Worm (Caenorhabditis elegans) whole organism, L2 larva: Measurements from ENCODE around the gene bbln-1.

Experiments
- C34F6.9 ChIP-seq: fragments of 150-350 bp; optimal IDR thresholded peaks from 2 replicates; lab custom pipeline; 2014; ENCODE audit warnings: missing biosample characterization, missing genetic modification characterization
- F13H6.1 ChIP-seq: sonication (generic microtip); optimal IDR thresholded peaks from 2 replicates; lab custom pipeline; 2016; ENCODE audit warnings: missing genetic modification characterization, missing compliant biosample characterization
- R02D3.7 ChIP-seq: fragments of 150-350 bp; optimal IDR thresholded peaks from 2 replicates; lab custom pipeline; 2014; ENCODE audit warnings: missing biosample characterization, missing genetic modification characterization
- Y55F3AM.14 ChIP-seq: fragments of 200-800 bp; sonication (Bioruptor generic); optimal IDR thresholded peaks from 2 replicates; lab custom pipeline; 2018; ENCODE audit warnings: mild to moderate bottlenecking, missing genetic modification characterization, missing compliant biosample characterization
- ZK546.5 ChIP-seq: sonication (generic microtip); optimal IDR thresholded peaks from 2 replicates; lab custom pipeline; 2017; ENCODE audit warnings: missing biosample characterization, missing genetic modification characterization
- alr-1 ChIP-seq: fragments of 150-350 bp; optimal IDR thresholded peaks from 2 replicates; lab custom pipeline; 2014; ENCODE audit warnings: missing biosample characterization, missing genetic modification characterization
- aly-2 ChIP-seq: fragments of 150-350 bp; optimal IDR thresholded peaks from 2 replicates; lab custom pipeline; 2014; ENCODE audit warnings: missing biosample characterization, missing genetic modification characterization
- ama-1 ChIP-seq: fragments of 150-350 bp; optimal IDR thresholded peaks from 2 replicates; lab custom pipeline; 2018; ENCODE audit warnings: inconsistent platforms
- blmp-1 ChIP-seq: sonication (generic microtip); optimal IDR thresholded peaks from 2 replicates; lab custom pipeline; 2017; ENCODE audit warnings: missing genetic modification characterization, mild to moderate bottlenecking, missing compliant biosample characterization, antibody characterized with exemption, moderate library complexity; ENCODE audit not compliant: insufficient read depth
- ceh-16 ChIP-seq: fragments of 150-350 bp; optimal IDR thresholded peaks from 2 replicates; lab custom pipeline; 2014; ENCODE audit warnings: missing biosample characterization, missing genetic modification characterization
- ceh-82 ChIP-seq: fragments of 150-350 bp; optimal IDR thresholded peaks from 2 replicates; lab custom pipeline; 2014; ENCODE audit warnings: missing biosample characterization, missing genetic modification characterization
- crh-2 ChIP-seq: sonication (generic microtip); optimal IDR thresholded peaks from 2 replicates; lab custom pipeline; 2017; ENCODE audit warnings: missing biosample characterization, missing genetic modification characterization
- dmd-4 ChIP-seq: sonication (generic microtip); optimal IDR thresholded peaks from 2 replicates; lab custom pipeline; 2017; ENCODE audit warnings: missing biosample characterization, missing genetic modification characterization
- egl-27 ChIP-seq: sonication (generic microtip); optimal IDR thresholded peaks from 3 replicates; lab custom pipeline; 2017; ENCODE audit warnings: missing biosample characterization, missing genetic modification reagents, missing genetic modification characterization
- elt-1 ChIP-seq: fragments of 150-350 bp; optimal IDR thresholded peaks from 2 replicates; lab custom pipeline; 2014; ENCODE audit warnings: missing biosample characterization, missing genetic modification characterization
- elt-3 ChIP-seq: sonication (generic microtip); optimal IDR thresholded peaks from 2 replicates; lab custom pipeline; 2017; ENCODE audit warnings: missing biosample characterization, missing genetic modification characterization
- fos-1 ChIP-seq: fragments of 150-350 bp; optimal IDR thresholded peaks from 2 replicates; lab custom pipeline; 2014; ENCODE audit warnings: missing biosample characterization, missing genetic modification characterization
- gmeb-1 ChIP-seq: fragments of 150-350 bp; optimal IDR thresholded peaks from 2 replicates; lab custom pipeline; 2014; ENCODE audit warnings: missing biosample characterization, missing genetic modification characterization
- lin-11 ChIP-seq: fragments of 150-350 bp; sonication (generic microtip); optimal IDR thresholded peaks from 2 replicates; lab custom pipeline; 2014; ENCODE audit warnings: missing biosample characterization, missing genetic modification characterization, inconsistent platforms, mixed read lengths
- lin-13 ChIP-seq: fragments of 150-350 bp; optimal IDR thresholded peaks from 2 replicates; lab custom pipeline; 2014; ENCODE audit warnings: missing biosample characterization, missing genetic modification reagents, missing genetic modification characterization
- lin-39 ChIP-seq: fragments of 150-350 bp; optimal IDR thresholded peaks from 2 replicates; lab custom pipeline; 2014; ENCODE audit warnings: missing biosample characterization, missing genetic modification reagents, missing genetic modification characterization
- lsy-2 ChIP-seq, 2 experiments: fragments of 150-350 bp in 1 of 2; sonication (generic microtip) in 1 of 2; optimal IDR thresholded peaks; 2 replicates each; lab custom pipeline; 2014 to 2017; ENCODE audit warnings: missing biosample characterization in 2 of 2, missing genetic modification characterization in 2 of 2
- mab-5 ChIP-seq: fragments of 150-350 bp; optimal IDR thresholded peaks from 2 replicates; lab custom pipeline; 2014; ENCODE audit warnings: missing biosample characterization, missing genetic modification characterization
- mbf-1 ChIP-seq: sonication (generic microtip); optimal IDR thresholded peaks from 2 replicates; lab custom pipeline; 2017; ENCODE audit warnings: missing biosample characterization, missing genetic modification characterization
- mdl-1 ChIP-seq, 2 experiments: fragments of 150-350 bp in 1 of 2; sonication (generic microtip) in 1 of 2; optimal IDR thresholded peaks; 2 replicates each; lab custom pipeline; 2017; ENCODE audit warnings: missing biosample characterization in 2 of 2, missing genetic modification characterization in 2 of 2
- nhr-10 ChIP-seq: sonication (generic microtip); optimal IDR thresholded peaks from 2 replicates; lab custom pipeline; 2017; ENCODE audit warnings: missing biosample characterization, missing genetic modification characterization
- nhr-11 ChIP-seq: fragments of 150-350 bp; optimal IDR thresholded peaks from 2 replicates; lab custom pipeline; 2014; ENCODE audit warnings: missing biosample characterization, missing genetic modification characterization
- nhr-12 ChIP-seq: fragments of 150-350 bp; optimal IDR thresholded peaks from 2 replicates; lab custom pipeline; 2014; ENCODE audit warnings: missing biosample characterization, missing genetic modification characterization
- nhr-129 ChIP-seq: fragments of 150-350 bp; optimal IDR thresholded peaks from 2 replicates; lab custom pipeline; 2014; ENCODE audit warnings: missing biosample characterization, missing genetic modification characterization
- nhr-21 ChIP-seq: fragments of 150-350 bp; optimal IDR thresholded peaks from 2 replicates; lab custom pipeline; 2014; ENCODE audit warnings: missing biosample characterization, missing genetic modification characterization
- nhr-23 ChIP-seq: fragments of 150-350 bp; optimal IDR thresholded peaks from 2 replicates; lab custom pipeline; 2014; ENCODE audit warnings: missing biosample characterization, missing genetic modification reagents, missing genetic modification characterization
- nhr-237 ChIP-seq: fragments of 150-350 bp; optimal IDR thresholded peaks from 2 replicates; lab custom pipeline; 2014; ENCODE audit warnings: missing biosample characterization, missing genetic modification characterization
- nhr-25 ChIP-seq: fragments of 150-350 bp; sonication (generic microtip); optimal IDR thresholded peaks from 3 replicates; lab custom pipeline; 2014; ENCODE audit warnings: missing biosample characterization, missing genetic modification characterization
- nhr-6 ChIP-seq: fragments of 150-350 bp; optimal IDR thresholded peaks from 2 replicates; lab custom pipeline; 2014; ENCODE audit warnings: missing biosample characterization, missing genetic modification characterization
- nhr-77 ChIP-seq: fragments of 150-350 bp; optimal IDR thresholded peaks from 2 replicates; lab custom pipeline; 2014; ENCODE audit warnings: missing biosample characterization, missing genetic modification characterization
- peb-1 ChIP-seq: fragments of 150-350 bp; optimal IDR thresholded peaks from 2 replicates; lab custom pipeline; 2014; ENCODE audit warnings: missing biosample characterization, missing genetic modification characterization
- sem-4 ChIP-seq: fragments of 150-350 bp; optimal IDR thresholded peaks from 2 replicates; lab custom pipeline; 2014; ENCODE audit warnings: missing biosample characterization, missing genetic modification reagents, missing genetic modification characterization
- skn-1 ChIP-seq: sonication (generic microtip); optimal IDR thresholded peaks from 2 replicates; lab custom pipeline; 2017; ENCODE audit warnings: missing biosample characterization, missing genetic modification characterization
- sma-3 ChIP-seq: sonication (generic microtip); optimal IDR thresholded peaks from 2 replicates; lab custom pipeline; 2016; ENCODE audit warnings: missing genetic modification reagents, missing genetic modification characterization, missing compliant biosample characterization
- sma-9 ChIP-seq, 2 experiments: fragments of 150-350 bp in 1 of 2; sonication (generic microtip) in 1 of 2; optimal IDR thresholded peaks; 2 replicates each; lab custom pipeline; 2014 to 2016; ENCODE audit warnings: missing genetic modification characterization in 2 of 2, mild to moderate bottlenecking in 1 of 2, missing biosample characterization in 1 of 2, missing compliant biosample characterization in 1 of 2, missing genetic modification reagents in 1 of 2, moderate library complexity in 1 of 2
- snpc-4 ChIP-seq: fragments of 150-350 bp; optimal IDR thresholded peaks from 2 replicates; lab custom pipeline; 2014; ENCODE audit warnings: missing biosample characterization, missing genetic modification characterization
- unc-39 ChIP-seq: fragments of 150-350 bp; optimal IDR thresholded peaks from 2 replicates; lab custom pipeline; 2014; ENCODE audit warnings: missing biosample characterization, missing genetic modification characterization
- unc-55 ChIP-seq: fragments of 150-350 bp; sonication (generic microtip); optimal IDR thresholded peaks from 3 replicates; lab custom pipeline; 2014; ENCODE audit warnings: missing biosample characterization, missing genetic modification reagents, missing genetic modification characterization
- unc-62 ChIP-seq: fragments of 150-350 bp; optimal IDR thresholded peaks from 2 replicates; lab custom pipeline; 2014; ENCODE audit warnings: missing biosample characterization, missing genetic modification reagents, missing genetic modification characterization
- zag-1 ChIP-seq: fragments of 150-350 bp; optimal IDR thresholded peaks from 2 replicates; lab custom pipeline; 2014; ENCODE audit warnings: missing biosample characterization, missing genetic modification characterization
- ztf-1 ChIP-seq: fragments of 200-800 bp; sonication (Bioruptor generic); conservative IDR thresholded peaks from 2 replicates; pipeline ENCODE4 v1.3.6; 2022; ENCODE audit warnings: missing genetic modification characterization, missing compliant biosample characterization
- ztf-11 ChIP-seq: sonication (generic microtip); optimal IDR thresholded peaks from 2 replicates; lab custom pipeline; 2017; ENCODE audit warnings: missing biosample characterization, missing genetic modification characterization
- ztf-4 ChIP-seq: fragments of 150-350 bp; optimal IDR thresholded peaks from 2 replicates; lab custom pipeline; 2014; ENCODE audit warnings: missing biosample characterization, missing genetic modification characterization

bbln-1 gene

DNA sequence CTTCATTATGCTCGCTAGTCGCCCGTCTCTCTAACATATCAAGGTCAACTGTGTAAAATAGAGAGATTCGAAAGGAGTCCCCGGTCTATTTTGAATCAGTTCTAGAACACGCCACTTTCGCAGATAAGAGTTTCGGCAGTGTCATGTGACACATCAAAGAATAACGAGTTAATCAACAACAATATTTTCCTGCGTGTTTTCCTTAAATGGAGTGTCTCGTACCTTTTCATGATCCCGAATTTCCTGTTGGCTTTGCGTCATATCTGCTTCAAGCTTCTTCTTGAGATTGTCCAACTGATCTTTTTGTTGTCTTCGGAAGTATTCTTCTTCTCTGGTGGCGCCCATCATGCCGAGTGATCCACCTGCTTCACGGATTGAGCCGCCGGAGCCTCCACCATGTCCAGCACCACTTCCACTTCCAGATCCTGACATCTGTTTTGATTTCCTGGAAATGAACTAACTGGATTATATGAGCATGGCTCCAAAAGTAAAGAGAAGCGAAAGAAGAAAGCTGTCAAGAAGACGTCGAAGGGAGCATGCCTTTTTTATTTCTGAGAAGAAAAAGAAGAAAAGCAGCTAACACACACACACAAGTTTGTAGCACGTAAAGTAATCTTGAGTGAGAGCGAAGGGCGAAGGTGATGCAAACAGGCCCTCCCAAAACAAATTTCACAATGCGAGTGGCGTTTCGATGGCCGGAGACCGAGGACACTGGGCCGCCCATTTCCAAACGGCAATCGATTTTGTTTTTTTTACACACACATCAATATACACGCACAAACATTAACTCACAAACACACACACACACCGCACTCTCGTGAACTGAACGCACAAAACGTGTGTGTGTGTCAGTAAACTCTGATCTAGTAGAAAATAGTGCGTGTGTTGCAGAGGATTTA is 36.9 kb downstream of the bbln-1 start:
- TF ChIP-seq alr-1 (tag; lab: Kevin White, UChicago) (no peak), fos-1 (tag; lab: Kevin White, UChicago) (peak; percentile 22), nhr-10 (no peak), C34F6.9 (tag; lab: Kevin White, UChicago) (no peak), Y55F3AM.14 (no peak), aly-2 (tag; lab: Kevin White, UChicago) (no peak), lin-39 (tag; lab: Kevin White, UChicago) (no peak), sma-9 (GFP tag; optimal IDR thresholded peaks at IDR 0.05; lab: Kevin White, UChicago) (peak; percentile 72), sma-9 (tag; optimal IDR thresholded peaks at IDR 0.05; lab: Kevin White, UChicago) (no peak), ama-1 (lab: Kevin White, UChicago) (peak; percentile 88), mab-5 (tag; lab: Kevin White, UChicago) (no peak), elt-3 (tag; lab: Kevin White, UChicago) (no peak), ztf-4 (tag; lab: Kevin White, UChicago) (no peak), unc-39 (tag; lab: Kevin White, UChicago) (no peak), lsy-2 (tag; optimal IDR thresholded peaks at IDR 0.05; lab: Kevin White, UChicago) (no peak), nhr-23 (tag; lab: Kevin White, UChicago) (no peak), lin-11 (tag; lab: Kevin White, UChicago) (peak; percentile 66), zag-1 (tag; lab: Kevin White, UChicago) (no peak), sma-3 (peak; percentile 73), ztf-11 (no peak), unc-55 (GFP tag; lab: Kevin White, UChicago) (no peak), egl-27 (tag; lab: Kevin White, UChicago) (no peak), R02D3.7 (tag; lab: Kevin White, UChicago) (no peak), nhr-77 (no peak), gmeb-1 (tag; lab: Kevin White, UChicago) (peak; percentile 12), mbf-1 (no peak), crh-2 (tag; lab: Kevin White, UChicago) (peak; percentile 57), ZK546.5 (no peak), ceh-82 (tag; lab: Kevin White, UChicago) (no peak), lin-13 (no peak), snpc-4 (tag; lab: Kevin White, UChicago) (no peak), nhr-6 (tag; lab: Kevin White, UChicago) (no peak), nhr-129 (tag; lab: Kevin White, UChicago) (peak; percentile 64), skn-1 (tag; lab: Kevin White, UChicago) (no peak), nhr-25 (tag; lab: Kevin White, UChicago) (peak; percentile 70), F13H6.1 (tag; lab: Kevin White, UChicago) (no peak), nhr-12 (tag; lab: Kevin White, UChicago) (no peak), nhr-21 (tag; lab: Kevin White, UChicago) (peak; percentile 69), mdl-1 (tag; optimal IDR thresholded peaks at IDR 0.05; lab: Kevin White, UChicago) (no peak), nhr-237 (tag; lab: Kevin White, UChicago) (no peak), nhr-11 (tag; lab: Kevin White, UChicago) (no peak), peb-1 (tag; lab: Kevin White, UChicago) (no peak), elt-1 (tag; lab: Kevin White, UChicago) (no peak), blmp-1 (tag; lab: Kevin White, UChicago) (no peak), unc-62 (GFP tag; lab: Kevin White, UChicago) (no peak), ztf-1 (GFP tag; lab: Robert Waterston, UW) (no peak), ceh-16 (peak; percentile 75), sem-4 (tag; lab: Kevin White, UChicago) (no peak), dmd-4 (no peak)
